Fruit fly (Drosophila melanogaster) S2 (cell line): ENCODE results near the gene CG44774.

Experiments
- CG8478 ChIP-seq: fragments of >200 bp; optimal IDR thresholded peaks from 2 replicates; lab custom pipeline; 2018
- CTCF ChIP-seq, 2 experiments: fragments of >200 bp; optimal IDR thresholded peaks; 2 replicates each; lab custom pipeline; 2018

- no peak for TF ChIP-seq CG8478 (lab: Kevin White, UChicago)
- no peak for TF ChIP-seq CTCF (optimal IDR thresholded peaks at IDR 0.05; lab: Kevin White, UChicago)
These were observed 458 bp downstream of the CG44774 start for dm6 chrX:4937222-4938071.
